Fruit fly (Drosophila melanogaster) whole organism, embryonic: ENCODE data around the gene CG11768.

Source experiments
- CG10209 ChIP-seq: fragments of 200-800 bp; sonication (Bioruptor generic); optimal IDR thresholded peaks from 3 replicates; lab custom pipeline; 2017; ENCODE audit warnings: missing biosample characterization, mild to moderate bottlenecking, missing genetic modification characterization, missing genetic modification reagents
- CG10959 ChIP-seq: fragments of 200-800 bp; sonication (Bioruptor generic); IDR thresholded peaks from 2 replicates; pipeline ENCODE4 v1.3.6; 2022; ENCODE audit warnings: missing biosample characterization, missing genetic modification characterization
- CG10979 ChIP-seq: fragments of 200-800 bp; sonication (Bioruptor generic); optimal IDR thresholded peaks from 2 replicates; lab custom pipeline; 2018; ENCODE audit warnings: missing biosample characterization, mild to moderate bottlenecking, missing genetic modification characterization, moderate library complexity
- CG11696 ChIP-seq: fragments of 200-800 bp; sonication (Bioruptor generic); IDR thresholded peaks from 2 replicates; pipeline ENCODE4 v1.3.6; 2022; ENCODE audit warnings: missing biosample characterization, missing genetic modification characterization
- CG12155 ChIP-seq: fragments of 200-800 bp; sonication (Bioruptor generic); optimal IDR thresholded peaks from 3 replicates; lab custom pipeline; 2016; ENCODE audit warnings: missing biosample characterization, missing genetic modification characterization
- CG13775 ChIP-seq: fragments of 200-800 bp; sonication (Bioruptor generic); optimal IDR thresholded peaks from 3 replicates; lab custom pipeline; 2017; ENCODE audit warnings: missing biosample characterization, mild to moderate bottlenecking, missing genetic modification characterization
- CG15514 ChIP-seq: fragments of 200-800 bp; sonication (Bioruptor generic); optimal IDR thresholded peaks from 3 replicates; lab custom pipeline; 2017; ENCODE audit warnings: missing biosample characterization, missing genetic modification characterization, mild to moderate bottlenecking, moderate library complexity, missing genetic modification reagents
- CG15696 ChIP-seq: fragments of 200-800 bp; sonication (Bioruptor generic); optimal IDR thresholded peaks from 2 replicates; lab custom pipeline; 2019; ENCODE audit warnings: missing biosample characterization, mild to moderate bottlenecking, missing genetic modification characterization, moderate library complexity
- CG17186 ChIP-seq: fragments of 200-800 bp; sonication (Bioruptor generic); optimal IDR thresholded peaks from 3 replicates; lab custom pipeline; 2017; ENCODE audit warnings: missing biosample characterization, missing genetic modification reagents, missing genetic modification characterization
- CG17385 ChIP-seq: fragments of 200-800 bp; sonication (Bioruptor generic); optimal IDR thresholded peaks from 3 replicates; lab custom pipeline; 2018; ENCODE audit warnings: missing biosample characterization, mild to moderate bottlenecking, missing genetic modification characterization
- CG18262 ChIP-seq: fragments of 200-800 bp; optimal IDR thresholded peaks from 3 replicates; lab custom pipeline; 2019; ENCODE audit warnings: missing biosample characterization, mild to moderate bottlenecking, missing genetic modification characterization, moderate library complexity
- CG18764 ChIP-seq: fragments of 200-800 bp; sonication (Bioruptor generic); optimal IDR thresholded peaks from 3 replicates; lab custom pipeline; 2016; ENCODE audit warnings: missing biosample characterization, missing genetic modification characterization
- CG2120 ChIP-seq: fragments of 200-800 bp; sonication (Bioruptor generic); optimal IDR thresholded peaks from 3 replicates; lab custom pipeline; 2016; ENCODE audit warnings: missing biosample characterization, missing genetic modification characterization
- CG31388 ChIP-seq: fragments of 200-800 bp; sonication (Bioruptor generic); optimal IDR thresholded peaks from 2 replicates; lab custom pipeline; 2016; ENCODE audit warnings: missing biosample characterization, missing genetic modification characterization
- CG32532 ChIP-seq: fragments of 200-800 bp; sonication (Bioruptor generic); IDR thresholded peaks from 2 replicates; pipeline ENCODE4 v1.3.6; 2022; ENCODE audit warnings: missing biosample characterization, missing genetic modification characterization
- CG4282 ChIP-seq: fragments of 200-800 bp; sonication (Bioruptor generic); optimal IDR thresholded peaks from 2 replicates; lab custom pipeline; 2016; ENCODE audit warnings: missing biosample characterization, missing genetic modification characterization
- CG4328 ChIP-seq: fragments of 200-800 bp; sonication (Bioruptor generic); optimal IDR thresholded peaks from 3 replicates; lab custom pipeline; 2017; ENCODE audit warnings: missing biosample characterization, missing genetic modification reagents, missing genetic modification characterization
- CG43689 ChIP-seq: fragments of 200-800 bp; sonication (Bioruptor generic); IDR thresholded peaks from 2 replicates; pipeline ENCODE4 v1.3.6; 2022; ENCODE audit warnings: missing biosample characterization, missing genetic modification characterization
- CG4854 ChIP-seq: fragments of 200-800 bp; sonication (Bioruptor generic); optimal IDR thresholded peaks from 2 replicates; lab custom pipeline; 2016; ENCODE audit warnings: missing biosample characterization, missing genetic modification characterization, inconsistent platforms
- CG7271 ChIP-seq: fragments of 200-800 bp; sonication (Bioruptor generic); optimal IDR thresholded peaks from 2 replicates; lab custom pipeline; 2018; ENCODE audit warnings: missing biosample characterization, mild to moderate bottlenecking, missing genetic modification characterization, moderate library complexity
- CG7987 ChIP-seq: fragments of 200-800 bp; sonication (Bioruptor generic); optimal IDR thresholded peaks from 2 replicates; lab custom pipeline; 2018; ENCODE audit warnings: missing biosample characterization, mild to moderate bottlenecking, missing genetic modification characterization, moderate library complexity
- CG9932 ChIP-seq: fragments of 200-800 bp; sonication (Bioruptor generic); IDR thresholded peaks from 2 replicates; pipeline ENCODE4 v1.3.6; 2022; ENCODE audit warnings: missing biosample characterization, missing genetic modification characterization
- CkIIα-i1 ChIP-seq: fragments of 200-800 bp; sonication (Bioruptor generic); IDR thresholded peaks from 2 replicates; pipeline ENCODE4 v1.3.6; 2022; ENCODE audit warnings: missing biosample characterization, missing genetic modification characterization
- CoRest ChIP-seq: fragments of 200-800 bp; sonication (Bioruptor generic); optimal IDR thresholded peaks from 3 replicates; lab custom pipeline; 2018; ENCODE audit warnings: missing biosample characterization, mild to moderate bottlenecking, missing genetic modification characterization, moderate library complexity
- Max ChIP-seq: fragments of 200-800 bp; sonication (Bioruptor generic); optimal IDR thresholded peaks from 2 replicates; lab custom pipeline; 2016; ENCODE audit warnings: missing biosample characterization, mild to moderate bottlenecking, missing genetic modification characterization
- Med ChIP-seq: fragments of 200-800 bp; sonication (Bioruptor generic); peaks from one replicate; lab custom pipeline; 2016; ENCODE audit warnings: missing biosample characterization, missing genetic modification characterization, mild to moderate bottlenecking, inconsistent platforms, moderate library complexity
- NK7.1 ChIP-seq: fragments of 200-800 bp; sonication (Bioruptor generic); optimal IDR thresholded peaks from 3 replicates; lab custom pipeline; 2016; ENCODE audit warnings: missing biosample characterization, missing genetic modification characterization
- Nf-YA ChIP-seq: fragments of 200-800 bp; sonication (Bioruptor generic); IDR thresholded peaks from 2 replicates; pipeline ENCODE4 v1.3.6; 2022; ENCODE audit warnings: missing biosample characterization, missing genetic modification characterization
- Nf-YB ChIP-seq: fragments of 200-800 bp; sonication (Bioruptor generic); optimal IDR thresholded peaks from 3 replicates; lab custom pipeline; 2019; ENCODE audit warnings: missing biosample characterization, mild to moderate bottlenecking, missing genetic modification characterization, moderate library complexity
- Oaz ChIP-seq: fragments of 200-800 bp; sonication (Bioruptor generic); IDR thresholded peaks from 2 replicates; pipeline ENCODE4 v1.3.6; 2022; ENCODE audit warnings: missing biosample characterization, missing genetic modification characterization
- Sin3A ChIP-seq: fragments of >200 bp; optimal IDR thresholded peaks from 2 replicates; lab custom pipeline; 2018
- Ssrp ChIP-seq: fragments of 200-800 bp; sonication (Bioruptor generic); optimal IDR thresholded peaks from 2 replicates; lab custom pipeline; 2018; ENCODE audit warnings: missing biosample characterization, mild to moderate bottlenecking, missing genetic modification characterization, moderate library complexity
- bcd ChIP-seq: fragments of 200-800 bp; sonication (Bioruptor generic); optimal IDR thresholded peaks from 2 replicates; lab custom pipeline; 2017; ENCODE audit warnings: missing biosample characterization, mild to moderate bottlenecking, missing genetic modification characterization
- bowl ChIP-seq: fragments of 200-800 bp; sonication (Bioruptor generic); IDR thresholded peaks from 2 replicates; pipeline ENCODE4 v1.3.6; 2022; ENCODE audit warnings: missing biosample characterization, missing genetic modification characterization
- ci ChIP-seq: fragments of 200-800 bp; sonication (Bioruptor generic); IDR thresholded peaks from 3 replicates; pipeline ENCODE4 v1.3.6; 2022; ENCODE audit warnings: missing biosample characterization, missing genetic modification characterization
- danr ChIP-seq: fragments of 200-800 bp; sonication (Bioruptor generic); IDR thresholded peaks from 2 replicates; pipeline ENCODE4 v1.3.6; 2022; ENCODE audit warnings: missing biosample characterization, missing genetic modification characterization
- dati ChIP-seq: fragments of 200-800 bp; sonication (Bioruptor generic); IDR thresholded peaks from 2 replicates; pipeline ENCODE4 v1.3.6; 2022; ENCODE audit warnings: missing biosample characterization, missing genetic modification characterization
- gem ChIP-seq: fragments of 200-800 bp; sonication (Bioruptor generic); optimal IDR thresholded peaks from 2 replicates; lab custom pipeline; 2019; ENCODE audit warnings: missing biosample characterization, mild to moderate bottlenecking, missing genetic modification characterization, moderate library complexity
- inv ChIP-seq: fragments of 200-800 bp; sonication (Bioruptor generic); IDR thresholded peaks from 2 replicates; pipeline ENCODE4 v1.3.6; 2022; ENCODE audit warnings: missing biosample characterization, missing genetic modification characterization; ENCODE audit not compliant: partially characterized antibody
- mam ChIP-seq: fragments of 200-800 bp; sonication (Bioruptor generic); optimal IDR thresholded peaks from 3 replicates; lab custom pipeline; 2016; ENCODE audit warnings: missing biosample characterization, missing genetic modification characterization
- nmo ChIP-seq: fragments of 200-800 bp; sonication (Bioruptor generic); optimal IDR thresholded peaks from 2 replicates; lab custom pipeline; 2018; ENCODE audit warnings: missing biosample characterization, mild to moderate bottlenecking, missing genetic modification characterization, moderate library complexity
- otp ChIP-seq: fragments of 200-800 bp; sonication (Bioruptor generic); IDR thresholded peaks from 3 replicates; pipeline ENCODE4, ENCODE4 v1.3.6; 2022; ENCODE audit warnings: missing biosample characterization, missing genetic modification characterization
- p53 ChIP-seq: fragments of 200-800 bp; sonication (Bioruptor generic); optimal IDR thresholded peaks from 2 replicates; lab custom pipeline; 2016; ENCODE audit warnings: missing biosample characterization, missing genetic modification characterization
- row ChIP-seq: fragments of 200-800 bp; sonication (Bioruptor generic); IDR thresholded peaks from 3 replicates; pipeline ENCODE4 v1.3.6; 2022; ENCODE audit warnings: missing biosample characterization, missing genetic modification characterization
- run ChIP-seq: fragments of 200-800 bp; sonication (Bioruptor generic); optimal IDR thresholded peaks from 3 replicates; lab custom pipeline; 2018; ENCODE audit warnings: missing biosample characterization, mild to moderate bottlenecking, missing genetic modification characterization
- sens ChIP-seq: fragments of 200-800 bp; sonication (Bioruptor generic); peaks from one replicate; lab custom pipeline; 2016; ENCODE audit warnings: missing biosample characterization, missing genetic modification characterization
- shn ChIP-seq: fragments of 200-800 bp; sonication (Bioruptor generic); optimal IDR thresholded peaks from 3 replicates; lab custom pipeline; 2016; ENCODE audit warnings: missing biosample characterization, missing genetic modification characterization
- slp2 ChIP-seq: fragments of 200-800 bp; sonication (Bioruptor generic); optimal IDR thresholded peaks from 2 replicates; lab custom pipeline; 2016; ENCODE audit warnings: missing biosample characterization, missing genetic modification characterization
- sna ChIP-seq: fragments of 200-800 bp; sonication (Bioruptor generic); IDR thresholded peaks from 2 replicates; pipeline ENCODE4 v1.3.6; 2022; ENCODE audit warnings: missing biosample characterization, missing genetic modification characterization; ENCODE audit not compliant: partially characterized antibody
- sob ChIP-seq: fragments of 200-800 bp; sonication (Bioruptor generic); IDR thresholded peaks from 2 replicates; pipeline ENCODE4 v1.3.6; 2022; ENCODE audit warnings: missing biosample characterization, missing genetic modification characterization
- toy ChIP-seq: fragments of 200-800 bp; sonication (Bioruptor generic); IDR thresholded peaks from 2 replicates; pipeline ENCODE4 v1.3.6; 2022; ENCODE audit warnings: missing biosample characterization, missing genetic modification characterization
- wdn ChIP-seq: fragments of 200-800 bp; sonication (Bioruptor generic); IDR thresholded peaks from 2 replicates; pipeline ENCODE4 v1.3.6; 2022; ENCODE audit warnings: missing biosample characterization, missing genetic modification characterization
- z ChIP-seq: fragments of 200-800 bp; sonication (Bioruptor generic); IDR thresholded peaks from 3 replicates; pipeline ENCODE4 v1.3.6; 2022; ENCODE audit warnings: missing biosample characterization, missing genetic modification characterization

CG11768 gene

DNA sequence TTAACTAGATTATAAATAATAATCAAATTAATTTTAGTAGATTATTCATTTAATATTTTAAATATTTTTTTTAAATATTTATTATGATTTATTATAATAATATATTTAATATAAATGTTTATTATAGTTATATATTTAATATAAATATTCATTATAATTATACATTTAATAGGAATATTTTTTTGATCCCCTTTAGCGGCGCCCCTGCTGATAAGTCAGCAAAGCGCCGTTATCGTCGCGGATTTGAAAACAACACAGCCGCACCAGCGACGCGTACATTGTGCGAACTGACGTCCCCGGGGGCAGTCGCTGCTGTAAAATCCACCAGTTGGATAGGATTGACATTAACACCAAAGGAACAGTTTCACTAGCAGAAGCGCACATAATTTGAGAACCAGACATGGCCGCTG, 55.3 kb downstream of the CG11768 start, which contains the start of gene CG8112 (continued):
- TF ChIP-seq wdn (GFP tag; lab: Robert Waterston, UW) (no peak), CG32532 (GFP tag; lab: Robert Waterston, UW) (no peak), CG7271 (tag; lab: Kevin White, UChicago) (no peak), CG17385 (peak; percentile 21), CG15696 (tag; lab: Kevin White, UChicago) (no peak), CG7987 (GFP tag; lab: Kevin White, UChicago) (no peak), Med (GFP tag; lab: Kevin White, UChicago) (peak; percentile 80), sna (GFP tag; lab: Robert Waterston, UW) (no peak), sob (GFP tag; lab: Robert Waterston, UW) (no peak), CG17186 (GFP tag; lab: Kevin White, UChicago) (no peak), Ssrp (tag; lab: Kevin White, UChicago) (peak; percentile 11), CG18262 (tag; lab: Kevin White, UChicago) (peak; percentile 57), CG15514 (peak; percentile 24), inv (no peak), bcd (GFP tag; lab: Kevin White, UChicago) (peak; percentile 16), CG12155 (GFP tag; lab: Kevin White, UChicago) (no peak), CG4282 (GFP tag; lab: Kevin White, UChicago) (no peak), bowl (no peak), CG10959 (GFP tag; lab: Robert Waterston, UW) (no peak), dati (GFP tag; lab: Robert Waterston, UW) (no peak), NK7.1 (GFP tag; lab: Kevin White, UChicago) (no peak), danr (GFP tag; lab: Robert Waterston, UW) (no peak), gem (tag; lab: Kevin White, UChicago) (peak; percentile 64), CG31388 (GFP tag; lab: Kevin White, UChicago) (no peak), CG4854 (GFP tag; lab: Kevin White, UChicago) (no peak), Nf-YB (GFP tag; lab: Kevin White, UChicago) (peak; percentile 6), Oaz (GFP tag; lab: Robert Waterston, UW) (no peak), p53 (GFP tag; lab: Kevin White, UChicago) (no peak), CkIIα-i1 (no peak), Max (GFP tag; lab: Kevin White, UChicago) (no peak), CG2120 (peak; percentile 17), z (GFP tag; lab: Robert Waterston, UW) (no peak), CG9932 (GFP tag; lab: Robert Waterston, UW) (0 out of 2 replicates have a peak, but pooled peaks have one; percentile 21), CG10209 (peak; percentile 16), CG18764 (GFP tag; lab: Kevin White, UChicago) (no peak), slp2 (no peak), row (peak; percentile 50; the same call in 2 of the 3 replicates), mam (GFP tag; lab: Kevin White, UChicago) (no peak), otp (GFP tag; lab: Robert Waterston, UW) (no peak), CoRest (tag; lab: Kevin White, UChicago) (peak; percentile 32), Nf-YA (no peak), sens (GFP tag; lab: Kevin White, UChicago) (peak; percentile 12), CG10979 (tag; lab: Kevin White, UChicago) (peak; percentile 11), shn (GFP tag; lab: Kevin White, UChicago) (no peak), ci (GFP tag; lab: Robert Waterston, UW) (no peak), nmo (peak; percentile 3), toy (GFP tag; lab: Robert Waterston, UW) (no peak), CG11696 (GFP tag; lab: Robert Waterston, UW) (no peak), CG43689 (GFP tag; lab: Robert Waterston, UW) (no peak), CG13775 (GFP tag; lab: Kevin White, UChicago) (peak; percentile 23), run (no peak), CG4328 (no peak), Sin3A (lab: Kevin White, UChicago) (no peak)
